Worm (Caenorhabditis elegans): ENCODE measurements around the gene Y47D7A.18.
A peak's percentile ranks its signal among the peaks of the same experiment; 100 is the strongest.

Gene Y47D7A.18

DNA sequence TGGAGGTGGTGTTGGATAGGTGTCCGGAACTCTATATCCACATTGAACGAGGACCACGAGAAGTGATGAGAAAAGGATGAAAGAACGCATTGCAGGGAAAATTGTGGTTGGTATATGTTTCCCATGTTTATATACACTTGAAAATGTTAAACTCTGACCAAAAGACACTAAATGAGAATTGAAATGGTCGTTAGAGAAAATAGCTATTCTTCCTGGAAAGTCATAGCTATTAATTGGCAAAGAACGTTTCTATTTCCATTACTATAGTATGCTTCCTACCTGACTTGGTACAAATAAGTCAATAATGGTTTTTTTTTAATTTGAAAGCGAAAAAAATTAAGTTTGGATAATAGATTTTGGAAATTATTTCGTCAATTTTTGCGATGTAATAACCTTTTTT, at the start of gene Y47D7A.18:
Y47D7A.18 (minus strand) TSS at position 101 of the 400 bp plus-strand sequence.
- no peak for TF ChIP-seq lsy-2 (tag; optimal IDR thresholded peaks at IDR 0.05)
- TF ChIP-seq hlh-1 (tag; optimal IDR thresholded peaks at IDR 0.05) = no peak
- no peak for TF ChIP-seq ham-2 (GFP tag; optimal IDR thresholded peaks at IDR 0.05)
- no peak for TF ChIP-seq drap-1 (GFP tag; optimal IDR thresholded peaks at IDR 0.05)
- no peak for TF ChIP-seq nhr-28 (tag; optimal IDR thresholded peaks at IDR 0.05)

DNA sequence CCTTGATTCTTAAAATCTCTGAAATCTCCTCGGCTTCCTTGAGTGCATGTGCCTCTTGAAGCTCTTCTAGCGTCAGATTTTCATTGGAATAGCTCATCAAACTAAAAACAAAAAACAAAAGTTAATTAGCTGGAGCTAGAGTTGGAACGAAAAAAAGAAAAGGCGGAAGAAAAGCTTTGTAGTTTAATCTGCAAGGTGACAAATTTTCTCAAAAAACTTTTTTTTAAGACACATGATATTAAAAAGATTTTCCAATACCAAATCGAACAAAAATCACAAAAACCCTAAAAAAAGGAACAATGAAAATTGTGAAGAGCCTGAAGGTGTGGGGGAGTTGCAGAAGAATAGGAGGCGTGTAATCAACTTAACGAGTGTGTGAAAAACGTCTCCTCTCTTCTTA, 38.0 kb upstream of the Y47D7A.18 start, which contains the start of gene gnrr-5:
gnrr-5 (minus strand) TSS at position 101 of the 400 bp plus-strand sequence.
- no peak for TF ChIP-seq snpc-4 (tag; optimal IDR thresholded peaks at IDR 0.05)
- TF ChIP-seq lin-32 (GFP tag; optimal IDR thresholded peaks at IDR 0.05) = no peak
- no peak for TF ChIP-seq drap-1 (GFP tag; optimal IDR thresholded peaks at IDR 0.05)
- TF ChIP-seq unc-62 (GFP tag; optimal IDR thresholded peaks at IDR 0.05) = no peak
- TF ChIP-seq elt-1 (tag; optimal IDR thresholded peaks at IDR 0.05; ENCODE audit: borderline replicate concordance, insufficient read depth) = no peak
- no peak for TF ChIP-seq elt-3 (tag; optimal IDR thresholded peaks at IDR 0.05)
- TF ChIP-seq nhr-76 (tag; optimal IDR thresholded peaks at IDR 0.05) = no peak
- no peak for TF ChIP-seq blmp-1 (tag; optimal IDR thresholded peaks at IDR 0.05)
- TF ChIP-seq ces-1 (GFP tag; optimal IDR thresholded peaks at IDR 0.05) = no peak
- TF ChIP-seq nhr-28 (tag; optimal IDR thresholded peaks at IDR 0.05) = no peak
- TF ChIP-seq ceh-83 (GFP tag; optimal IDR thresholded peaks at IDR 0.05) = no peak
- no peak for TF ChIP-seq sem-2 (GFP tag; optimal IDR thresholded peaks at IDR 0.05)
- no peak for TF ChIP-seq bed-3 (GFP tag; optimal IDR thresholded peaks at IDR 0.05)
- no peak for TF ChIP-seq ztf-11 (tag; optimal IDR thresholded peaks at IDR 0.05)

DNA sequence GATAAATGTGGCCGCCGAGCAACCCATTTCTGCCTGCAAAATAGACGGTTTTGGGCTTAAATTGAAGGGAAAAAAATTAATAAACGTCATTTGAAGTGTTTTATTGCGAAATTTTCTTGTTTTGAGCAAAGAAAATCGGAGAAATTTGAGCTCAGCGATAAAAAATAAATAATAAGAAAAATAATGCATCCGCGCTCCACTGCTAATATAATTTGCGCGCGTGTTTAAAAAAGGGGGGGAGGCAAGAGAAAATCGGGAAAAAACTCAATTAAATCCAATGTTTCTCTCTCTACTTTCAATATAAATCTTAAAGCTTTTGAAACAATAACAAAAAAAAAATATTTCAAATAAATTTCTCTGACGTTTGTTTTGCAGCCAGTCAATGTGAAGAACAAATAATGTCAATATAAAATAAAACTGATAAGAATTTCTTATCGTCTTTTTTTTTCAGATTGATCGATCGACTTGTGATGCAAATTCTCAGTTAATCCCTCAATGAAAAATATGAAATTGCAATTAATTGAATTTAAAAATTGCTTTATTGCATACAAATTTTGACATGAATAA, 34.0 kb upstream of the Y47D7A.18 start, which contains the start of gene rft-2:
rft-2 (minus strand) TSS at position 41 of the 567 bp plus-strand sequence.
- TF ChIP-seq mab-5 (tag; optimal IDR thresholded peaks at IDR 0.05) (no peak), ham-2 (GFP tag; optimal IDR thresholded peaks at IDR 0.05) (no peak), lin-13 (tag; optimal IDR thresholded peaks at IDR 0.05) (no peak), flh-1 (GFP tag; optimal IDR thresholded peaks at IDR 0.05) (no peak), zip-8 (tag; optimal IDR thresholded peaks at IDR 0.05) (no peak), lin-32 (GFP tag; optimal IDR thresholded peaks at IDR 0.05) (no peak), cnd-1 (tag; optimal IDR thresholded peaks at IDR 0.05) (no peak), ceh-43 (GFP tag; optimal IDR thresholded peaks at IDR 0.05) (no peak), unc-39 (tag; optimal IDR thresholded peaks at IDR 0.05) (no peak), ces-1 (GFP tag; optimal IDR thresholded peaks at IDR 0.05) (peak; percentile 93), nhr-2 (tag; optimal IDR thresholded peaks at IDR 0.05) (no peak), mls-2 (tag; optimal IDR thresholded peaks at IDR 0.05) (no peak), mep-1 (tag; optimal IDR thresholded peaks at IDR 0.05) (peak; percentile 29), nhr-12 (tag; optimal IDR thresholded peaks at IDR 0.05) (no peak), nhr-28 (tag; optimal IDR thresholded peaks at IDR 0.05) (no peak), nhr-237 (tag; optimal IDR thresholded peaks at IDR 0.05) (peak; percentile 14), elt-3 (tag; optimal IDR thresholded peaks at IDR 0.05) (no peak), unc-120 (tag; optimal IDR thresholded peaks at IDR 0.05; ENCODE audit: poor library complexity, severe bottlenecking) (no peak), unc-62 (GFP tag; optimal IDR thresholded peaks at IDR 0.05) (no peak), elt-1 (tag; optimal IDR thresholded peaks at IDR 0.05; ENCODE audit: borderline replicate concordance, insufficient read depth) (no peak), ztf-11 (tag; optimal IDR thresholded peaks at IDR 0.05) (no peak), drap-1 (GFP tag; optimal IDR thresholded peaks at IDR 0.05) (no peak), nhr-76 (tag; optimal IDR thresholded peaks at IDR 0.05) (no peak)

- TF ChIP-seq bed-3 (GFP tag; optimal IDR thresholded peaks at IDR 0.05) (no peak), flh-1 (GFP tag; optimal IDR thresholded peaks at IDR 0.05) (no peak), M03D4.4 (tag; optimal IDR thresholded peaks at IDR 0.05) (no peak), lsy-2 (tag; optimal IDR thresholded peaks at IDR 0.05) (no peak), ztf-11 (tag; optimal IDR thresholded peaks at IDR 0.05) (no peak), mab-5 (tag; optimal IDR thresholded peaks at IDR 0.05) (no peak), cnd-1 (tag; optimal IDR thresholded peaks at IDR 0.05) (no peak), nhr-237 (tag; optimal IDR thresholded peaks at IDR 0.05) (no peak), hlh-1 (tag; optimal IDR thresholded peaks at IDR 0.05) (no peak), pha-4 (tag; optimal IDR thresholded peaks at IDR 0.05) (no peak), elt-3 (tag; optimal IDR thresholded peaks at IDR 0.05) (no peak), sptf-1 (tag; optimal IDR thresholded peaks at IDR 0.05) (no peak), drap-1 (GFP tag; optimal IDR thresholded peaks at IDR 0.05) (no peak), nhr-2 (tag; optimal IDR thresholded peaks at IDR 0.05) (no peak), mep-1 (tag; optimal IDR thresholded peaks at IDR 0.05) (no peak), mls-2 (tag; optimal IDR thresholded peaks at IDR 0.05) (no peak)
These were observed 31.0 kb upstream of the Y47D7A.18 start for ce11 chrV:4447637-4448036.
